Worm (Caenorhabditis elegans): Measurements from ENCODE around the gene K11H12.5.

The K11H12.5 gene

DNA sequence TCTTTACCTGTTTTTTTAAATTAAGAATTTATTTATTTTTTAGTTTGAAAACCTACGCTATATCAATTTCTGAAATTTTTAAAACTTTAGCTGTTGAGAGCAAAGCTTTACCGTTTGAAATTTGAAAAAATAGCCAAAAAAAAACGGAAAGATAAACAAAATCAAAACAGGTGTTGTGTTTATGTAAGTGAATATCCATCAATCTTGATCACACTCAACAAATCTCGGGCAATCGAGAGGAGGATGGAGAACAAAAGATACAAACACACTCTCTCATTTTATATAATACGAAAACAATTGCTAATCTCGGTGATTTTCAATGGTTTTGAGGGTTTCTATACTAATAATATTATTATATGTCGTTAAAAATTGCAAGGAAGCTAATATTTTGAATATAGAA is 14.8 kb upstream of the K11H12.5 start:
- TF ChIP-seq mdl-1 (tag; optimal IDR thresholded peaks at IDR 0.05), result no peak
- no peak for TF ChIP-seq ZK546.5 (tag; optimal IDR thresholded peaks at IDR 0.05)
- no peak for TF ChIP-seq lsy-12 (tag; optimal IDR thresholded peaks at IDR 0.05)
- no peak for TF ChIP-seq egl-5 (tag; optimal IDR thresholded peaks at IDR 0.05)
- TF ChIP-seq elt-3 (tag; optimal IDR thresholded peaks at IDR 0.05), result no peak
- TF ChIP-seq nhr-28 (tag; optimal IDR thresholded peaks at IDR 0.05), result no peak
- no peak for TF ChIP-seq unc-62 (GFP tag; optimal IDR thresholded peaks at IDR 0.05)
- TF ChIP-seq tbx-2 (tag; optimal IDR thresholded peaks at IDR 0.05), result no peak

DNA sequence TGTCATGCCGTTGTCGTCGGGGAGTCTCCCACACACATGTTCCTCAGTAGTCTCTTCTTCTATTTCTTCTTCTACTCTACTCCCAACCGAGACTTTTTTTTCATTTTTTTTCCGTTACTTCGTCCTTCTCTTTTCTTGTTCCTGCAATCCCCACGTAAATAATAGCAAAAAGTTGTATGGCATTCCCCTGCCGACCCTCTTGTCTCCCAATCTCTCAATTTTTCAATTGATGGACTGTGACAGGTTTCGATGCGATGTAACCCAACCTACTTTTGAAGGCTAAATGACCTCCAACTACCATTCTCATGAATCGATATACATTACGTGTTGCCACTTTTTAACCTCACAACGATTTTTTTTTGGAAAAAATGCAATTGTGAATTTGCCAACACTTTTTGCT is 12.3 kb upstream of the K11H12.5 start:
- TF ChIP-seq lin-39 (tag; optimal IDR thresholded peaks at IDR 0.05), result peak; percentile 30
- TF ChIP-seq unc-62 (GFP tag; optimal IDR thresholded peaks at IDR 0.05), result peak; percentile 76
- peak; percentile 7 for TF ChIP-seq egl-27 (tag; optimal IDR thresholded peaks at IDR 0.05)
- TF ChIP-seq hmg-11 (tag; optimal IDR thresholded peaks at IDR 0.05), result peak; percentile 49
- TF ChIP-seq snpc-4 (tag; optimal IDR thresholded peaks at IDR 0.05), result peak; percentile 18
- peak; percentile 23 for TF ChIP-seq ceh-28 (tag; optimal IDR thresholded peaks at IDR 0.05)
- peak; percentile 63 for TF ChIP-seq nhr-25 (tag; optimal IDR thresholded peaks at IDR 0.05)
- TF ChIP-seq aly-2 (tag; optimal IDR thresholded peaks at IDR 0.05), result no peak
- no peak for TF ChIP-seq R02D3.7 (tag; optimal IDR thresholded peaks at IDR 0.05)
- TF ChIP-seq nhr-237 (tag; optimal IDR thresholded peaks at IDR 0.05), result no peak

- TF ChIP-seq ceh-28 (tag; optimal IDR thresholded peaks at IDR 0.05), result no peak
- no peak for TF ChIP-seq zag-1 (tag; optimal IDR thresholded peaks at IDR 0.05)
- no peak for TF ChIP-seq unc-39 (tag; optimal IDR thresholded peaks at IDR 0.05)
Measured at ce11 chrIV:665225-665624, 11.2 kb upstream of the K11H12.5 start, which contains the start of gene K11H12.7. K11H12.7 (plus strand) TSS chrIV:665525.

- TF ChIP-seq R02D3.7 (tag; optimal IDR thresholded peaks at IDR 0.05), result no peak
- TF ChIP-seq aly-2 (tag; optimal IDR thresholded peaks at IDR 0.05), result no peak
- no peak for TF ChIP-seq nhr-23 (tag; optimal IDR thresholded peaks at IDR 0.05)
- no peak for TF ChIP-seq eor-1 (tag; optimal IDR thresholded peaks at IDR 0.05)
- TF ChIP-seq lin-39 (tag; optimal IDR thresholded peaks at IDR 0.05), result no peak
- no peak for TF ChIP-seq nhr-12 (tag; optimal IDR thresholded peaks at IDR 0.05)
- TF ChIP-seq nhr-11 (tag; optimal IDR thresholded peaks at IDR 0.05), result no peak
- no peak for TF ChIP-seq ztf-11 (tag; optimal IDR thresholded peaks at IDR 0.05)
- no peak for TF ChIP-seq nhr-77 (tag; optimal IDR thresholded peaks at IDR 0.05)
- no peak for TF ChIP-seq elt-3 (tag; optimal IDR thresholded peaks at IDR 0.05)
- TF ChIP-seq nhr-43 (tag; optimal IDR thresholded peaks at IDR 0.05; ENCODE audit: poor library complexity, severe bottlenecking), result no peak
Measured at ce11 chrIV:666991-667390, 9.4 kb upstream of the K11H12.5 start, which contains the start of gene K11H12.6. K11H12.6 (plus strand) TSS chrIV:667291.

DNA sequence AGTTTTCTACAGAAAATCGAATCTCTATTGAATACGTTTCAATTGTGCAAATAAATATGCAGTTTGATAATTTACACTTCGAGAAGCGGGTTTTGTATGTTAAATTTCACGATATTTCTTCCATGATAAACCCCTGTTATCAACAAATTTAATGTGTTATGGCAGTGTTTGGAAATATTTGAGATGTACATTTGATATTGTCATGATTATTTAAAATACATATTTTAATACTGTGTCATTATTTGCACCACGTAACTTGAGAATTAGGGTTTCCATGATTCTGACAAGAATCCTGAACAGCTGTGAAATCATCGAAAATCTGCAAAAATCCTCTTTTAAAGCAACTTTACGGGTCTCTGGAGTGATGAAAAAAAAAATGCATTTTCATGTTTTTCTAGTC is 5.9 kb upstream of the K11H12.5 start, which contains the start of gene K11H12.11:
Gene K11H12.11, minus strand, starts transcription at position 101 of the 400 bp plus-strand sequence.
- TF ChIP-seq nhr-43 (tag; optimal IDR thresholded peaks at IDR 0.05; ENCODE audit: poor library complexity, severe bottlenecking) (no peak), fos-1 (tag; optimal IDR thresholded peaks at IDR 0.05) (no peak), ceh-28 (tag; optimal IDR thresholded peaks at IDR 0.05) (no peak), ceh-9 (tag; optimal IDR thresholded peaks at IDR 0.05) (no peak), mml-1 (tag; optimal IDR thresholded peaks at IDR 0.05) (no peak), nhr-28 (tag; optimal IDR thresholded peaks at IDR 0.05) (no peak), nhr-77 (tag; optimal IDR thresholded peaks at IDR 0.05) (no peak), elt-2 (tag; optimal IDR thresholded peaks at IDR 0.05) (no peak), ceh-82 (tag; optimal IDR thresholded peaks at IDR 0.05) (no peak), fkh-10 (GFP tag; optimal IDR thresholded peaks at IDR 0.05) (no peak), nhr-67 (tag; optimal IDR thresholded peaks at IDR 0.05) (no peak), nhr-25 (tag; optimal IDR thresholded peaks at IDR 0.05) (no peak), daf-12 (tag; optimal IDR thresholded peaks at IDR 0.05) (no peak), nhr-237 (tag; optimal IDR thresholded peaks at IDR 0.05) (no peak), ama-1 (optimal IDR thresholded peaks at IDR 0.05) (no peak), lin-15B (tag; optimal IDR thresholded peaks at IDR 0.05) (no peak), elt-1 (tag; optimal IDR thresholded peaks at IDR 0.05) (no peak), mdl-1 (tag; optimal IDR thresholded peaks at IDR 0.05) (no peak), pha-4 (tag; optimal IDR thresholded peaks at IDR 0.05) (no peak), skn-1 (tag; optimal IDR thresholded peaks at IDR 0.05) (no peak)

Data from whole organism, L3 larva.